Fruit fly (Drosophila melanogaster): ENCODE data around the gene CG18258.
A peak's percentile ranks its signal among the peaks of the same experiment; 100 is the strongest.

The CG18258 gene

DNA sequence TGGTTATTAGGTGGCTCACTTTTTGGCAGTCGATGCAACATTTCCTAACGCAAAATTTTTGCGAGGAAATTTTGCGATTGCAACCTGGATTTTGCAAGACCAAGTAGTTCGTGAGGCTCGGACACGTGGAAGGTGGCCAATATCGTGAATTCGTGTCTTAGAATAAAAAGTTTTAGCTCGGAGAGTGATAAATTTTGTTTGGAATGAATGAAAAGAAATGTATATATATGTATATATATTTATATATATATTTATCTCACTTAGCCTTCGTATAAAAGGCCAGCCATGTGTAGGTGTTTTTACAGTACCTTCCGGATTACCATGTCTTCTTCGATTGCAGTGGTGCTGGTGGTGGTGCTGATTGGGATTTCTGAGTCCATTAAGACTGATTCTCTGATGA, at the start of gene CG18258:
Gene CG18258, plus strand, starts transcription at position 301 of the 400 bp plus-strand sequence.
- no peak for TF ChIP-seq CG17801 (GFP tag; optimal IDR thresholded peaks at IDR 0.05; ENCODE audit: partially characterized antibody)

DNA sequence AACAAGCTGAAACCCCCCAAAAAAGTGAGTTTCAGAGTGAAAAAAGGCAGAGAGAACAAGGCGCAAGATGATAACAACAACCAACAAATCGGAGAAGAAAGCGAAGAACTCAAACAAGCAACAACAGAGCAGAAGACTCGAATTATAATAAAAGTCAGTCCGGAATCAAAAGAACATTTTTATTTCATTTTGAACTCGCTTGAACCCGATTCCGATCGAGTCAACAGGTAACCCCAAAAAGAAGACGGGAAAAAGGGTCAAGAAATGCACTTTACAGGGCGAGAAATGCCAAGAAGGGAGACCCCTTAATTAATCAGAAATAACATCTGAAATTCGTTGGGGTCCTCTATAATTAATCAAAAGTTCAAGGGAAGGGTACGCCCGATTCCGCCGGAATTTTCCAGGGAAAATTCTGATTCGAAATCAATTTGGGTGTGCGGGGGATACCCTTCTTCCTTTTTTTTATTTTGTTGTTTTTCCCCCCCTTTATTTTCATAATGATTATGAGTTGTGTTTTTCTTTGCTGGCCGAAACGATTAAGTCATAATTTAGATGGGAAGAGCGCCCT, 49.6 kb upstream of the CG18258 start:
- TF ChIP-seq CG17801 (GFP tag; optimal IDR thresholded peaks at IDR 0.05; ENCODE audit: partially characterized antibody), result no peak

DNA sequence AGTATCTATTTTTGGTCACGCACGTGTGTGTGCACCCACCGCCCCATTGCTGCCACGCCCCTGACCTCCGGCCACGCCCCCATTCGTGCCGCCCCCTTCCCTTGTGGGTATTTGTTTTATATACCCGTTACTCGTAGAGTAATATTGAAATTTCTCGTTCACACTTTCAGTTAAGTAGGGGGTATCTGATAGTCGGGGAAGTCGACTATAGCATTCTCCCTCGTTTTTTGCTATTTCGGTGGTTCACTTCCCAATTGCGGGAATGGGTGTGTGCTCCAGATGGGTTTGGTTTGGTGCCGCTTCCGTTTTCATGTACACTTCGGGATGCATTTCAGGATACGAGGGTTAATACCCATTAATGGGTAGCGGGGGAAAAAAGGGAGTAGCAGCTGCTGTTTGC, 44.8 kb upstream of the CG18258 start:
- TF ChIP-seq CG17801 (GFP tag; optimal IDR thresholded peaks at IDR 0.05; ENCODE audit: partially characterized antibody), result no peak

DNA sequence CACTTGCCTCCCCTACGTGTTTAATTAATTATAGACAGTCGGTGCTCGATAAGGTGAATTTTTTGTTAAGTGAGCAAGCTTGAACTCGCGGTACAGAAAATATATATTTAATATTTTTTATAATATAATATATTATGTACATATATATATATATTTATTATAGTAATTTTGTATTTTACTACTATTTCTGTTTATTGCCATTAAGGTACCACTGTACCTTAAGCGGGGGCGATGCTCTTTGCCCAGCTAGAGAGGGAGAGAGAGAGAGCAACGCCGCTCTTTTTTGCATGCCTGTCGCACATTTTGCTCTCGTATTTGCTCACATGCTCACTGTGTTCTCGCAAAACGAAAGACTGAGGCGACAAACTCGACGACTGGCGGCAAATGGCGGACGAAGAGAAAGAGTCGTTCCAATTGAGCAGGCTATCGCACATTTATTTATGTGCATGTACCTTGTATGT, 41.6 kb upstream of the CG18258 start:
- peak; percentile 10 for TF ChIP-seq CG17801 (GFP tag; optimal IDR thresholded peaks at IDR 0.05; ENCODE audit: partially characterized antibody)

DNA sequence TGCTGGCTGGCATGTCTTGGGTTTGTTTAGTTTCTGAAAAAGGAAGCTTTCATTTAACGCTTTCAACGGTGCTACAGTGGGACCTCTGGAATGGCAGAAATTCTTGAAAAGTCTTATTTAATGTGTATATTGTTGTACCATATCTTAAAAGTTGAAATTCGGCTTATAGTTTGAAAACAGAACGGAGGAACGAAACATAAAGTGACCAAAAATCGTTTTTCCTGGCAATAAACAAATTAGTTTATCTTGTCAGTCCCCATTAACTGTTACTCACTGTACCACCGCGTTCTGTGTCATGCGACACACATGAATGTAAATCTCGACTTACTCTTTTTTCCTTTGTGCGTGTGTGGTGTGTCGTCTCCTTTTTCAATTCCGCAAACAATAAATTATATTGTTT, 40.0 kb upstream of the CG18258 start:
- no peak for TF ChIP-seq CG17801 (GFP tag; optimal IDR thresholded peaks at IDR 0.05; ENCODE audit: partially characterized antibody)

DNA sequence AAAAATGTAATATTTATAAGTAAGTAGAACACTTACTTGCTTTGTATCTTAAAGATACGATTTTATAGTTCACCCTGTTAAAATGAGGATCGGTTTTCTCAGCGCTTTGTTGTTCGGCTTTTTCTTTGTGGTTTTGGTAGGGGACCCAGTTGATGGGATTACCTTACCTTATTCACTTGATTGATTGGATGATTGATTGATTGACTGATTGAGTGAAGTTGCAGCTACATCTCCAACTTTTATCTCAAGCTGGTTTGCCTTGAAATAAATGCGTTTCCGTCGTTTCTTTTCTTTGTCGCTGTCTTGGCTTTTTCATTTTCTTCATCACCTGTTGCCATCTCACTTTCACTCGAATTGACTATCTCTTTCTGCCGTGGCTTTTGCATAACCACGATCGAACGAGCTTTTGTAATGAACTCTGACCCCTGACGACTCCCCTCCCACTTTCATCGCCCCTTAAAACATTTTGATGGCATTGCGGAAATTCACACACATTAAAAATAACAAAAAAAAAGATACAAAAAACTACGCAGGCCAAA, 39.3 kb upstream of the CG18258 start:
- no peak for TF ChIP-seq CG17801 (GFP tag; optimal IDR thresholded peaks at IDR 0.05; ENCODE audit: partially characterized antibody)

DNA sequence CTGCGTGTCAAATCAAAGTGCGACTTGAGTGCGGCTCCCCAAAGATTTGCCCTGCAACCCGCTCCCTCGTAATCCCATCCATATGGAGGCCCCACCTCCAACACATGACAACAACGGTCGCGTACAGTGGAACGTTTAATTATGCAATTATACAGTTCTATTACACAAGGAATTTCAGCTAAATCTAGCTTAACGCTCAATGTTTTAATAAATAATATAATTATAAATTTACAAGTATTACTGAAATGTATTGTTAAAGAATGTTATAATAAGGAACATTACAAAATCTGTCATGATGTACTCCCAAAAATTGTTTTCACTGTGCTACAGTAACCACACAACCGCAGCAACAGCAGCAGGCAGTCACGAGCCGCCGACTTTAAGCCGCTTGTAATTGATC, 38.0 kb upstream of the CG18258 start:
- no peak for TF ChIP-seq CG17801 (GFP tag; optimal IDR thresholded peaks at IDR 0.05; ENCODE audit: partially characterized antibody)

DNA sequence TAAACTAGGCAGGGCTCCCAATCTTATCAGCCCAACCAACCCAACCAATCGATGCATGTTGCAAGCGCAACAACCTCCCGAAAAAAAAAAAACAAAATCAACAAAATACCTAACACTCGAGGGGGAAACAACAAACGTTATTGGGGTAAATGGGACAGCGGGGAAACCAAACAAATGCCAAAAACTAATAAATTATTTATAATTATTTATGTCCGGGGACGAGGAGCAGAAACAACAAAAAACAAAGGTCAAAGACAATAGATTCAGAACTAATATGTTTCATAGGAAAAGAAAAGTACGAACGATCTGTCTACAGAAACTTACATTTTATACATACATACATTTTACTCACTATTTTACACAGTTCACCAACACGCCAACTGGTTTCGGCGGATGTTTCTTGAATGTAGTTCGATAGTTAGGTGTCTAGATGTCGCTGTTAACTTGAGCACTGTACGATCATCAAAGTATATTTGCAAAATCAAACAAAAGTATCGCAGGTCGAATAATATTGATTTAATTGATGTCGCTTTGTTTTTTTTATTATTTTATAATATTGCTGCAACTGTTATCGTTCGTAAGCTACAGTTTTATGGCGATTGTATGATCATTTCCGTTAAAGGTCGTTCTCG, 36.4 kb upstream of the CG18258 start:
- no peak for TF ChIP-seq CG17801 (GFP tag; optimal IDR thresholded peaks at IDR 0.05; ENCODE audit: partially characterized antibody)

DNA sequence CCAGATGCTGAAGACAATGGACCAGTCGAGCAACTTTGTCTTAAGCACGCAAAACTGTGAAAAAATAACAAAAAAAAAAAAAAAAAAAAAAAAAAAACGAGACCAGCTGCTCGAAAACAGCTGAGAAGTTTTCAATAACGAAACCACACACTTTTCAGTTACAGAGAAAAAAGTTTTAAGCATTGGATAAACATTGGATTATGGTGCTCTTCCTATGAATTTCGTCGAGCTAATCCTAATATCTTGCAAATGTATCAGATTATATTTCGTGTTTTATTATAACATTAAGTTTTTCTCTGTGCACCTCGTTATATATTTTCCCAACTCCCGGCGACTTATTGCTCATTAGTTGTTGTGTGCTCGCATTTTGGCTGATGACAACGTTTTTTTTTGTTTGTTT, 35.6 kb upstream of the CG18258 start:
- no peak for TF ChIP-seq CG17801 (GFP tag; optimal IDR thresholded peaks at IDR 0.05; ENCODE audit: partially characterized antibody)

DNA sequence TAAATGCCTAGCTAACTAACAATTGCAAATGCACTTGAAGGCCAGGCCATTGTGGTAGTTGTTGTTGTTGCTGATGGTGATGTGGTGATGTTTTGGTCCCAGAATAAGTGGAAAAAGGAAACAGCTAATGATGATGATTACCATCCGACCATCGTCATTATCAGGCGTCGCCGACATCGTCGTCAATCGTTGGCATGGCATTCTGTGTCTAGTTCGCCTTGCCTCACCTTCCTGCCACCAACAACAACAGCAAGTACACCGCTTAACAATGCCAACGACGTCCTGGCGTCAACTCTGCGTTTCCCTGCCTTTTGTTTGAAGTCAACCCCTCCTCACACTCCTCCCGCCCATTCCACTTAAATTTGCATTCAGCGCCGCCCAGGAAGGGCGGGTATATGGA, 34.5 kb upstream of the CG18258 start:
- TF ChIP-seq CG17801 (GFP tag; optimal IDR thresholded peaks at IDR 0.05; ENCODE audit: partially characterized antibody), result no peak

DNA sequence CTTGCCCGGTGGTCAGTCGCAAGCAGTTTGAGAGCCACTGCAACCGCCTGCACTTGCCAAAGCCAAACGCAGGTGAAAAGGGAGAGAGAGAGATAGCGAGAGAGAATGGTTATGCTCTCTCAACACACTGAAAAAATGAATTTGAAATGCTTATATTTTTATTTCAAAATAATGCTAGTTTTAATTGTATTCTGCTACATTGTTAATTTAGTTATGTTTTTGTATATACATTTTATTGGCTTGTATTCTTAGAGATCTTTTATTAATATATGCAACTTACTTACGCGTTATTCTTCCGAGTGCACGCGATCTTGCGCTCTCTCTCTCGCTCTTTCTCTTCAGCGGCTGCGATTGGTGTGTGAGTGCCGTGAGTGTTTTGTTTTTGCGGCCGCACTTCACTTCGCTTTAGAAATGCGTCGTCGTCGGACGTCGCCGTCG, 33.6 kb upstream of the CG18258 start:
- peak; percentile 99 for TF ChIP-seq CG17801 (GFP tag; optimal IDR thresholded peaks at IDR 0.05; ENCODE audit: partially characterized antibody)

DNA sequence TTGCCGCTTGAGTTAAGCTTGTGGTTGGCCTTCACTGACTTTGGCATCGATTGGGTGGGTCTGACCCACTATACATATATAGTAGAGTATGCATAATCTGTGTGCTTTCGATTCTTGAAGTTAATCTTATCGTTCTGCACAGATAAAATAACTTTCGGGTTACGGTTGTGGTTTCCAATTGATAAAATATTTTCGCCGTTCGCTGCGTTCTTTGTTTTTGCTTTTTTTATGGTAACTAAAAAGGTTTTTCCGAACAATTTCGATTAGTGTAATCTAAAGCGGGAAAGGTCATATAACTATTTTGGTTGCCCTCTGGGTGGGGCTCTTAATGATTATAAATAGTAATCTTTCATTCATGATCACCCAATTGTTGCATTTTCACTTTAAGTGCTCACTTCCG, 31.6 kb upstream of the CG18258 start:
- TF ChIP-seq CG17801 (GFP tag; optimal IDR thresholded peaks at IDR 0.05; ENCODE audit: partially characterized antibody), result no peak

DNA sequence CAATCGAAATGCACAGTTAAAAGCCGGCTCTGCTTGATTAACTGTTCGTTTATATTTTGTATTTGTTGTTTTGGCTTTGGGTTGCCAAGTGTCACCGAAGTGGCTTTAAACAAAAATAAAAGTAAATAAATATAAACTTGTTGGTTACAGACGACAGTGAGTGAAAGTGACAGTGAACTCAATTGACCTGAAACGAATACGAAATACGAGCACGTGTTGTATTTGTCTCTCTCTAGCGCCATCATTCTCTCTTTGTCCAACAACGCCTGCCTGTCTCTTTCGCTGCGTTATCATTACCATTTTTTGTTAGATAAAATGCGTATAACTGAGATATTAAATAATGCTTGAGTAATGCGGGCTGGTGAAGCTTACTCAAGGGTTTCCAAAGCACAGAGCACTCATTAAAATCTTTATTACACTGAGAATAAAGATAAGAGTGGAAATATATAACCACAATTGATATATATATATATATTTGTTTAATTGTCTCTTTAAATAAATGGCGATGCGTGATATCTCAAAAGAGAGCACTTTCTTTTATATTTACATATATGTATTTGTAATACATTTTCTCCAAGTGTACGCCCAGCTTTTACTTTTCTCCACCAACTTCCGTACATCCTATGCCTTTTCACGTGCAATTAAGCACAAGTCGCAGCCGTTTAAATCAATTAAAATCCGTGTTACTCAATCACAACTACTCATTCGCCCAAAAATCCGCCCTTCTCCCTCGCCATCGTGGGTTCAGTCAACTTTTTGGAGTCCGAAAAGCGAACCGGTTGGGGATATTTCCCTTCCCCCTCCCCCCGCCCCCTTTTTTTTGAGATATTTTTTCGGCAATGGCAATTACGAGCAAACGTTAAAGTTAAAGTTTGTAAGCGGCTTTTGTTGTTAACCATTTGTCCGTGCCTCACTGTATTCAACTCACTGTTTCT, 30.6 kb upstream of the CG18258 start:
- no peak for TF ChIP-seq CG17801 (GFP tag; optimal IDR thresholded peaks at IDR 0.05; ENCODE audit: partially characterized antibody)

DNA sequence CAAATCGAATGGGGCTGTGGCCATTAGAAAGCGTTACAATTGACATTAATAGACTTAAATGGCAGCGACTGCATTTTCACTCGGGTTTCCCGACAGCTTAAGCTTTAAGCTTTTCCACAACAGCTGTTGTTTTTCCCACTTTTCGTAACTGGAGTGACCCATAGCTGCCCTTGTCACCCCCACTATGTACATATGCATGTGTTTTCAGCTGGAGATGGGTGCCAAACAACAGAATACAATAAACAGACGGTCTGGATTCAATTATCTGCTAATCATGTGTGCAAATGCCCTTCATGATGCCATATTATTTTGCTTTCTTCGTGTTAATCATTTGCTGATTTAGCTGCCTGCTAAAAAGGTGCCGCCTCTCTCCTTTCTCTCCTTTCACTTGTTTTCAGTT, 28.6 kb upstream of the CG18258 start:
- no peak for TF ChIP-seq CG17801 (GFP tag; optimal IDR thresholded peaks at IDR 0.05; ENCODE audit: partially characterized antibody)

DNA sequence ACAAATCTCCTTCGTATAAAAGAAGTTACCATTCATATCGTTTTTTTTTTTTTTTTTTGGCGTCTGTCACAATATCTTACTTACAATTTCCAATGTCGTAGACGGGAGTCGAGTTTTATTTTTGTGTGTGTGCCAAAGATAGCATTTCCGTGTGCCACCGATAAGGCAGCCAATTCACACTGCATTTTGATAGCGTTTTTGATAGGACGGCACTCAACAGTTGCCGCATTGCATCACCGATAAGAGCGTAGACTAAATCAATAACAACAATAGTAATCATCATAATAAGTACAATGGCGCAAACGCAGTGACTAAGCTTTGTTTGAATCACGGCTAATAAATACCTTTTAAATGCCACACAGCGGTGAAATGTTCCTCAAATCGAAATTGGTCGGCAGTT, 25.7 kb upstream of the CG18258 start:
- no peak for TF ChIP-seq CG17801 (GFP tag; optimal IDR thresholded peaks at IDR 0.05; ENCODE audit: partially characterized antibody)

All from ovary, adult (tissue).